Worm (Caenorhabditis elegans): ENCODE results near the gene him-3.

The him-3 gene

DNA sequence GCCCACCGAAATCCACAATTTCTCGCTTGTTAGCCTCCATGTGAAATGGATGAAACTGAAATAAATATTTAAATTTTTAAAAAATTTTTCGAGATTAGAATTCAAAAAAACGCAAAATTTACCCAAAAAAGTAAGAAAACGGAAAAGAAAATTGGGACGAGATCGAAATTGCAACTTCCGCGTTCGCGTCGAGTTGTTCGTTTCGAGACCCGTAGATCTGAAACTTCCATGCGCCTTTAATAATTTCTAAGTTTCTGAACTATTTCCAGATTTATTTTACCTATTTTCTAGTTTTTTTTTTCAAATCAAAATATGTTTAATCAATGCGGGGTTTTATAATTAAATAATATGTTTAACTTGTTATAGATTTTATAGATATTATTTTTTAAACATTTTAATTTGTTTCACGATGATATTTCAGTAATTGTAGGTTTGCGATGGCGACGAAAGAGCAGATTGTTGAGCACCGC, at the start of gene him-3, which contains the start of gene pgl-1:
him-3 (plus strand) TSS at position 420 of the 470 bp plus-strand sequence.
pgl-1 (minus strand) TSS at position 230 of the 470 bp plus-strand sequence.
- TF ChIP-seq him-1 (tag; optimal IDR thresholded peaks at IDR 0.05) (no peak), W03F9.2 (tag; optimal IDR thresholded peaks at IDR 0.05) (no peak), dao-5 (tag; optimal IDR thresholded peaks at IDR 0.05) (no peak)

DNA sequence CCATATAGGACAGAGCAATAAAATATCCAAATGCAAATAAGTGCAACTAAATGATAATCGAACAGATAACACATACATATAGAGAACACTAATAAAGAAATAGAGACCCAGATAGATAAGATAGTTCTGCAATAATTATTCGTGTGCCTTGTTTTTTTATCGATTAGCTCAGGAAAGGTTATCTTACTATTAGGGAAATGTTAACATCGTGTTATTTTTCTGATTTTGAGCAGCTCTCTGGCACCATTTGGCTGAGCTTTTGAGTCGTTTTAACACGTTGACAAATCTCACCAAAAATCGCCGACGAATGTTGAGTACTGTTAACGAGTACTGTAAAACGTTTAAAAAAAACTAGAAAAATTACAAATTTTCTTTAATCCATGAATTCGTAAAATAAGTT, 48.9 kb upstream of the him-3 start, which contains the start of gene cest-6:
cest-6 (minus strand) TSS at position 101 of the 400 bp plus-strand sequence.
- TF ChIP-seq W03F9.2 (tag; optimal IDR thresholded peaks at IDR 0.05) (no peak), dao-5 (tag; optimal IDR thresholded peaks at IDR 0.05) (no peak), him-1 (tag; optimal IDR thresholded peaks at IDR 0.05) (no peak)

DNA sequence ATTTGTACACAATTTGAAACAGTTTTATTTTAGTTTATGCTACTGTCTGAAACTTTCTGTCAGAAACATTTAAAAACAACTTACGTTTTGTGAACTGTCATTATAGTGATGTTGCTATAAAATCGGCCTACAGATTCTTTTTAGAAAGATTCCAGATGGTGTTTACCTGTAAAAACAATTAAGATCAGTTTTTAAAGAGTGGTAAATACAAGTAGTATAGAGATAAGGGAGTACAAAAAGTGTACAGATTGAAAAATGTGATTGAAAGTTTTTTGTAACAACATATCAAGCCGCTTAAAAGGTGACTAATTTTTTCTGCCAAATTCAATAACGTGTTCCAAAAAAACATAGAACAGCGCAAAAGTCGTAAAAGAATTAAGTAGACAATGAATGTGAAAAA, 39.8 kb upstream of the him-3 start, which contains the start of gene npr-12:
npr-12 (minus strand) TSS at position 101 of the 400 bp plus-strand sequence.
- TF ChIP-seq dao-5 (tag; optimal IDR thresholded peaks at IDR 0.05) (no peak), W03F9.2 (tag; optimal IDR thresholded peaks at IDR 0.05) (no peak), him-1 (tag; optimal IDR thresholded peaks at IDR 0.05) (no peak)

DNA sequence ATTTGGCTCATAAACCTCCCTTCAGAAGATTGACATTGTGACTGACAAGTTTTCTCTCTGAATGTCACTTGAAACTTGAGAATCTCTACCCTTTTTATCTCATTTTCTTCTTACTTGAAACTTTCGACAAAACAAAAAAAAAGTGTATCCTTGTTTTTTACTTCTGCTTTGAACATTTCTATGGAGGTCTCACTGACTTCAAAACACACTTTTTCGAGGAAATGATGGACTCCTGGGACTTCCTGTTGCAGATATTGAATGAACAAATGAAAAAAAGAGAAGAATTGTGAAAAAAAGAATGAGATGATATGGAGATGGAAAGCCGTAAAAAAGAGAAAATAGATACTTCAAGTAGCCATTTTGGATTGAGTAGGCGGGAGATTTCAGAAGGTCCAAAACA, 36.2 kb upstream of the him-3 start:
- TF ChIP-seq W03F9.2 (tag; optimal IDR thresholded peaks at IDR 0.05): no peak
- no peak for TF ChIP-seq him-1 (tag; optimal IDR thresholded peaks at IDR 0.05)
- no peak for TF ChIP-seq dao-5 (tag; optimal IDR thresholded peaks at IDR 0.05)

DNA sequence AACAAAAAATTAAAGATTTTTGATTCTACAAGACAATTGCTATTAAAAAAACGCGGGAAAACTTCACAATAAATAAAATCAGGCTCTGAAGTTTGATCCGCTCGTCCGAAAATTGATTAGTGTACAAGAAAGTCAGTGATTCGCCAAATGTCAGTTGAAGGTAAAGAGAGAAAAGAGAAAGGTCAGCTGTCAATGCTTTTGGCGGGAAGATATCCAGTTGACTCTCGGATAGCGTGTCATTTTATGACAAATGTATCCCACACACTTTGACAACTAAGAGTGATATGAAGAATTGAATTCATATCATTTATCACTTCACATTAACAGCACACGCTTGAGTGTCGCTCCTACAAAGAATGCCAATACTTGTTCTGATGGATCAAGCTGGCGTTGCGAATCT, 30.5 kb upstream of the him-3 start:
- TF ChIP-seq W03F9.2 (tag; optimal IDR thresholded peaks at IDR 0.05) (no peak), dao-5 (tag; optimal IDR thresholded peaks at IDR 0.05) (no peak), him-1 (tag; optimal IDR thresholded peaks at IDR 0.05) (no peak)

DNA sequence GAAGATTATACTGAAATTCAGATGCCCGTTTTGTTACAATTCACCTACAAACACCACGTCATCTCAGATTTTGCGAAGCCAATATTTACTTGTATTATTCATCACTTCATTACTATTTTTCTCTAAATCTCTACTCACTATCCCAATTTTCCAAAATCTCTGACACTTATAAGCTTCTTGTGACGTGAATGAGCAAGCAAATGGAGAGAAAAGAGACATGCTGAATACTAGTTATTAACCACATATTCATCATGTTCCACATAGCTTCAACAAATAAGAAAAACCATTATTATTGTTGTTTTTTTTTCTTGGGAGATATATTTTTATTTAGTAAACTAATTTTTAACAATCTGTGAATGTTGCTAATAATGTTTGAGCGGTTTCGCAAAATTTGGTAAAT, 26.0 kb upstream of the him-3 start:
- TF ChIP-seq him-1 (tag; optimal IDR thresholded peaks at IDR 0.05) (no peak), dao-5 (tag; optimal IDR thresholded peaks at IDR 0.05) (no peak)

DNA sequence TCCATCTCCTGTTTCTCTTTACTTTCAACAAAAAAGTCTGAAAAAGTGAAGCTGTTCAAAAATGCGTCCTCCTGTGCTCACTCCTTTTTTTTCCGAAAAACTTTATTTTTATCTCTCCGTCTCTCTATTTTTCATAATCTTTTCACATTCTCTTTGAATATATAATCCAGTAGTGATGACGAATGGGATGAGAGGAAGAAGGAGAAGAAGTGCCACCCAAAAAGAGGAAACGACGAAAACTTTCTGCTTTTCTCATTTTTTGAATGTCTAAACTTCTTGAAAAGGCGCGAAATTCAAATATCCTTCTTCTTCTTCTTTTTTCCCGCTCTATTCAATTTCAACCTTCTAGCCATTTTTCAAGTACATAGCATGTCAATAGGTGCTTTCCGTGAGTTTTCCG, 22.6 kb upstream of the him-3 start:
- TF ChIP-seq him-1 (tag; optimal IDR thresholded peaks at IDR 0.05): no peak
- no peak for TF ChIP-seq W03F9.2 (tag; optimal IDR thresholded peaks at IDR 0.05)
- no peak for TF ChIP-seq dao-5 (tag; optimal IDR thresholded peaks at IDR 0.05)

DNA sequence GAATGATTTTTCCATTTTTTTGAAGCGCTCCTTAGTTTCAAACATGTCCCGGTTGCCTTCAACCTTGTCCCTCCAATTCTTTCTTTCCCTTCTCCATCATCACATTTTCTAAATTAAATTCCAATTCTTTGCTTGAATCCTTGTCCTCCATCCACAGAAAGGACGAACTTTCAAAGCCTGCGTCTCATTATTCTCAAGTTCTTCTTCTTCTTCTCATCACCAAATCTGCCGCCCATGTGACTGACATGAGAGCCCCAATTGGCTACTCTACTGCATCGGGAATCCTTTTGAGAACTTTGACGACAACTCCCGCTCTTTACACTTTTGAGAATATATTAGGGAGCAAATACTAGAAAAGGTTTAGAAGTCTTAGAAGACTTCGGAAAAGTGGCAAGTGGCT, 20.6 kb upstream of the him-3 start:
- TF ChIP-seq him-1 (tag; optimal IDR thresholded peaks at IDR 0.05) (no peak), dao-5 (tag; optimal IDR thresholded peaks at IDR 0.05) (no peak), W03F9.2 (tag; optimal IDR thresholded peaks at IDR 0.05) (no peak)

DNA sequence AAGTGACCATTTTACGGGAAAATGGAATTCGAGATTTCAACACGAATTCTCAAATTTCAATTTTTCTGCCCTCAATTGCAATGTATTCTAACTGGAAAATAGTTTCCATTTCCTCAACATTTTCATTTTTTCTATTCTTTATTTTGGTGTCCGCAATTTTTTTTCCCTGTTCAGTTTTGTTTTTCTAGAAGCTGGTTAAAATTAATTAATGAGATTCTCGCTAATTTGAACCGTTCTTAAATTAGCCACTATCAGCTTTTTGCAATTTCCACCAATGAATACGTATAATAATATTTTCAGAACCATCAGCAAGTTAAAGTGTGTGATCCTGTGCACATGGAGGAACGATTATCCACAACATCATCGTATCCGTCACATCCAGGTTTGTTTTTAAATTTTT, 20.0 kb upstream of the him-3 start, which contains the start of gene jnk-1:
jnk-1 (plus strand) TSS at position 301 of the 400 bp plus-strand sequence.
- no peak for TF ChIP-seq him-1 (tag; optimal IDR thresholded peaks at IDR 0.05)
- TF ChIP-seq W03F9.2 (tag; optimal IDR thresholded peaks at IDR 0.05): no peak
- no peak for TF ChIP-seq dao-5 (tag; optimal IDR thresholded peaks at IDR 0.05)

DNA sequence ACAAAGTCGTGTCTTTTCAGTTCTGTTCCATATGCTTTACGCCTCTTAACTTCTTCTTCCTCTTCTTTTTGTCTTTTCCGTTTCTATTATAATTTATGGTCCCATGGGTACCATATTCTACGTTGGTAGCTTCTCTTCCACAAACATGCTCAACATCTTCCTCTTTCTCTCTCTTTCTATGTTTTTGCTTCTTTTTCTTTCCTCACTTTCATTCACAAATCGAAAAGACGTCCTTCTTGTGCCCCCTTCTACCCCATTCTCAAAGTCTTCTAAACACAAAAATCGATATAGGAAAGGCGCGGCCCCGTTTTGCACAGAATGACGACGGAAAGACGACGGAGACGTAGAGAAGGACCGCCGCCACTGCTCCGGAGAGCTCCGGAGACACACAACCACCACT, 18.6 kb upstream of the him-3 start:
- TF ChIP-seq W03F9.2 (tag; optimal IDR thresholded peaks at IDR 0.05) (no peak), him-1 (tag; optimal IDR thresholded peaks at IDR 0.05) (peak; percentile 67)

DNA sequence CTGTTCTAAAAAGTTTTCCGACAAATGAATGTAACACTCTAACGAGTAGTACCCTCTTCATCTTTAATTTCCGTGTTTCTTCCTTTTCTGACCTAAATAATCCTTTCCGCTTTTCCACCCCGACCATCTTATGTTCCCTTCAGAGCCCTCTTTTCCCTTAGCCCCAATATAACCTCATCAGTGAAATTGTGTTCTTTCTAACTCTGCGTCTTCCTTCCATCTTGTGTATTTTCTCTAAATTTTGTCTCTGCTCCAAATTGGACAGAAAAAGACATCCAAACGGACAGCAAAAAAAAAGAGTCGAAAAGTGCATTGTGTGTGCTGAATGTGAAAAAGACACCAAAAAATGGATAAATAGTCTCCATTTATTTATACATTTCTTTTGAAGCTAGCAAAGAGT, 17.8 kb upstream of the him-3 start:
- TF ChIP-seq him-1 (tag; optimal IDR thresholded peaks at IDR 0.05) (no peak), W03F9.2 (tag; optimal IDR thresholded peaks at IDR 0.05) (no peak), dao-5 (tag; optimal IDR thresholded peaks at IDR 0.05) (no peak)

DNA sequence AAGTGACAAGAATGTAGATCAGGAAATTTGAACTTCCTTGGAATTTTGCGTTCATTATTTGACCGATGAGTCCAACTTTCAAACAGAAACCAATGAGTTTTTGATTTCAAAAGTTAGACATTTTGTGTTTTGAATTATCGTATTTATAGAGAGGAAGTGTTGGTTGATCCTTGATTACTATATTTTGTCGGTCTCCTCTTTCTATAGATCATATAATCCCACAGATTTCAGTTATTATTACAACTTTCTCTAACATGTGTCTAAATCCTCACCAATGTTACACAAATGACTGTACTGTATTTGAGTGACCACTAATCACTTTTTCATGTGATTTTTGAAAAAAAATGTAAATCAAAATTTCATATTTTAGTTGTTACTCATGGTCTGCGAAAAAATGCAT, 12.8 kb upstream of the him-3 start, which contains the start of gene B0478.3:
B0478.3 (minus strand) TSS at position 101 of the 400 bp plus-strand sequence.
- TF ChIP-seq dao-5 (tag; optimal IDR thresholded peaks at IDR 0.05): no peak
- TF ChIP-seq W03F9.2 (tag; optimal IDR thresholded peaks at IDR 0.05): no peak
- no peak for TF ChIP-seq him-1 (tag; optimal IDR thresholded peaks at IDR 0.05)

DNA sequence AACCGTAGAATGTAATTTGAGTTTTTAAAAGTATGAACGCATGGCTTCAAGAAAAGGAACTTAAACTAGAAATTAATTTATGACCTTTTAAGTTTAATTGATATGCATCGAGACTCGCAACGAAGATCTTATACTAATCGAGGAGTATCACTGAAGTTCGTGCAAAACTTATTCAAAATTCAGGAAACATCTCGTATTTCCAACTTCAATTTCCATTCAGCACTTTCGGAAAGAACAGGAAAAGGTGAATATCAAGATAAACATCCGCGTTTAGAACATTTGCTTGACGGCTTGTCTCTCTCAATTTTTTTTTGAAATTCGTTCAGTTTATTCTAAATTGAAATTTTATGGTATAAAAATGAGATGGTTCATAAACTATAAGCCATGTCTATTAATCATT, 12.1 kb upstream of the him-3 start, which contains the start of gene ZK381.2:
ZK381.2 (plus strand) TSS at position 301 of the 400 bp plus-strand sequence.
- TF ChIP-seq W03F9.2 (tag; optimal IDR thresholded peaks at IDR 0.05): no peak
- no peak for TF ChIP-seq dao-5 (tag; optimal IDR thresholded peaks at IDR 0.05)
- no peak for TF ChIP-seq him-1 (tag; optimal IDR thresholded peaks at IDR 0.05)

DNA sequence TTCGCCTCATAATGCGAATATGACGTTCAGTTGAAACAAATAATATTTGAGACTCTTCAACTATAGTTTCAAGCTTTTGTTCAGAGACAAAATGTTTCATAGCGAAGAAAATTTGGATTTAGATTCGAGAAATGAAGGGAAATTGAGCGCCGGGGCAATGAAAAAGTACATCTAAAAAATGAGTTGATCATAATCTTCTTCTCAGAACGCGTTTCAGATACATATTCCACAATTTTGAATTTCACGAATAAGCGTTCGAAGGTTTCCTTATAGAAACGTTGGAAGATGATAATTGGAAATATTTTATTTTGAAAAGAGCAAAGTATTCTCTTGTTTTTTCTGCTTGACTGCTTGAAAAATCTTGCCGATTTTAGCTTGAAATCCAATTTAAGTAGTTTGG, 7.0 kb upstream of the him-3 start, which contains the start of gene ZK381.8:
ZK381.8 (minus strand) TSS at position 101 of the 400 bp plus-strand sequence.
- no peak for TF ChIP-seq him-1 (tag; optimal IDR thresholded peaks at IDR 0.05)

DNA sequence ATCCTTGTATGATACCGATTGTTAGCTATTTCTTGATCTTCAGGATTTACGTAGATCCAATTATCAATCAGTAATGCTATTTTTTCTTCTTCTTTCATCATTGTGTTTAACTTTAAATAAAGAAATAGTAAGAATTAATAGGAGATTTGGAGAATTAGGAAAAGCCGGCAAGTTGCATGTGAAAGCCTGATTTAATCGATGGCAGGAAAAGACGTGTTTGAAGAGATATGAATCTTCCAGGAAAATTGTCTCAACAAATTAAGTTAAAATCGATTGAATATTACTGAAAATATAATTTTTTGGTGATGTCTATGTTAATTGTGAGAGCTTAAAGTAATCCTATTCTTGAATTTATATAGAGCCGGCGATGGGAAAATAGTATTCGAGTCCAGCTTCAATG, 6.1 kb upstream of the him-3 start, which contains the start of gene ZK381.62:
ZK381.62 (minus strand) TSS at position 101 of the 400 bp plus-strand sequence.
- no peak for TF ChIP-seq W03F9.2 (tag; optimal IDR thresholded peaks at IDR 0.05)
- no peak for TF ChIP-seq him-1 (tag; optimal IDR thresholded peaks at IDR 0.05)
- no peak for TF ChIP-seq dao-5 (tag; optimal IDR thresholded peaks at IDR 0.05)

Measured in whole organism, L4/young adult.